Worm (Caenorhabditis elegans) whole organism, L4 larva: ENCODE results near the gene VW02B12L.2.

Source experiments
- D1046.2 ChIP-seq: fragments of 200-800 bp; sonication (Bioruptor generic); IDR thresholded peaks from 2 replicates; pipeline ENCODE4 v1.3.6; 2022; ENCODE audit warnings: missing genetic modification characterization, missing compliant biosample characterization
- T26A8.4 ChIP-seq: fragments of 200-800 bp; sonication (Bioruptor generic); IDR thresholded peaks from 2 replicates; pipeline ENCODE4 v1.3.6; 2022; ENCODE audit warnings: missing genetic modification characterization, missing compliant biosample characterization
- Y5F2A.4 ChIP-seq: fragments of 200-800 bp; sonication (Bioruptor generic); optimal IDR thresholded peaks from 2 replicates; lab custom pipeline; 2018; ENCODE audit warnings: mild to moderate bottlenecking, missing genetic modification characterization, missing compliant biosample characterization
- Y75B8A.6 ChIP-seq: fragments of 200-800 bp; sonication (Bioruptor generic); IDR thresholded peaks from 2 replicates; pipeline ENCODE4 v1.3.6; 2022; ENCODE audit warnings: missing genetic modification reagents, missing genetic modification characterization, missing compliant biosample characterization
- aha-1 ChIP-seq: fragments of 150-350 bp; peaks from one replicate; lab custom pipeline; 2014; ENCODE audit warnings: missing biosample characterization, missing genetic modification characterization
- ceh-32 ChIP-seq: sonication (generic microtip); optimal IDR thresholded peaks from 2 replicates; lab custom pipeline; 2016; ENCODE audit warnings: mild to moderate bottlenecking, missing genetic modification characterization, missing compliant biosample characterization; ENCODE audit not compliant: poor library complexity
- cey-2 ChIP-seq: sonication (generic microtip); optimal IDR thresholded peaks from 3 replicates; lab custom pipeline; 2017; ENCODE audit warnings: missing genetic modification characterization, mild to moderate bottlenecking, missing compliant biosample characterization, antibody characterized with exemption, borderline replicate concordance; ENCODE audit not compliant: insufficient read depth
- daf-16 ChIP-seq, 3 experiments: sonication (generic microtip); optimal IDR thresholded peaks; 2 replicates each; lab custom pipeline; 2016 to 2017; ENCODE audit warnings: missing genetic modification characterization in 3 of 3, missing genetic modification reagents in 3 of 3, mild to moderate bottlenecking in 2 of 3, missing compliant biosample characterization in 2 of 3, missing biosample characterization in 1 of 3, moderate library complexity in 1 of 3
- daf-19 ChIP-seq: fragments of 200-800 bp; sonication (Bioruptor generic); conservative IDR thresholded peaks from 2 replicates; pipeline ENCODE4 v1.3.6; 2022; ENCODE audit warnings: missing genetic modification characterization, missing compliant biosample characterization
- dmd-6 ChIP-seq: fragments of 200-800 bp; sonication (Bioruptor generic); IDR thresholded peaks from 2 replicates; pipeline ENCODE4 v1.3.6; 2022; ENCODE audit warnings: missing genetic modification reagents, missing genetic modification characterization, missing compliant biosample characterization
- dmd-9 ChIP-seq: fragments of 200-800 bp; sonication (Bioruptor generic); IDR thresholded peaks from 2 replicates; pipeline ENCODE4 v1.3.6; 2022; ENCODE audit warnings: missing genetic modification reagents, missing genetic modification characterization, missing compliant biosample characterization
- dpl-1 ChIP-seq: fragments of 150-350 bp; optimal IDR thresholded peaks from 2 replicates; lab custom pipeline; 2014; ENCODE audit warnings: missing biosample characterization, missing genetic modification reagents, missing genetic modification characterization
- dve-1 ChIP-seq: sonication (generic microtip); optimal IDR thresholded peaks from 2 replicates; lab custom pipeline; 2017; ENCODE audit warnings: antibody characterized with exemption, mild to moderate bottlenecking, missing genetic modification characterization, missing compliant biosample characterization; ENCODE audit not compliant: insufficient read depth
- egl-43 ChIP-seq: fragments of 200-800 bp; sonication (Bioruptor generic); IDR thresholded peaks from 2 replicates; pipeline ENCODE4 v1.3.6; 2022; ENCODE audit warnings: missing genetic modification reagents, missing genetic modification characterization, missing compliant biosample characterization
- hlh-11 ChIP-seq: fragments of 200-800 bp; sonication (Bioruptor generic); optimal IDR thresholded peaks from 2 replicates; lab custom pipeline; 2018; ENCODE audit warnings: mild to moderate bottlenecking, missing genetic modification characterization, missing compliant biosample characterization
- lim-7 ChIP-seq: fragments of 200-800 bp; sonication (Bioruptor generic); IDR thresholded peaks from 2 replicates; pipeline ENCODE4 v1.3.6; 2022; ENCODE audit warnings: missing genetic modification characterization, missing compliant biosample characterization
- lin-13 ChIP-seq: fragments of 150-350 bp; optimal IDR thresholded peaks from 2 replicates; lab custom pipeline; 2014; ENCODE audit warnings: missing biosample characterization, missing genetic modification reagents, missing genetic modification characterization
- lin-15B ChIP-seq: fragments of 150-350 bp; sonication (generic microtip); optimal IDR thresholded peaks from 3 replicates; lab custom pipeline; 2014; ENCODE audit warnings: missing biosample characterization, missing genetic modification characterization
- lin-39 ChIP-seq: fragments of 150-350 bp; optimal IDR thresholded peaks from 2 replicates; lab custom pipeline; 2014; ENCODE audit warnings: missing biosample characterization, missing genetic modification reagents, missing genetic modification characterization
- lsy-2 ChIP-seq, 2 experiments: fragments of 150-350 bp in 1 of 2; sonication (generic microtip) in 1 of 2; optimal IDR thresholded peaks; 2 replicates each; lab custom pipeline; 2014 to 2017; ENCODE audit warnings: missing biosample characterization in 2 of 2, missing genetic modification characterization in 2 of 2
- madf-9 ChIP-seq: fragments of 200-800 bp; sonication (Bioruptor generic); conservative IDR thresholded peaks from 2 replicates; pipeline ENCODE4 v1.3.6; 2022; ENCODE audit warnings: missing genetic modification reagents, missing genetic modification characterization, missing compliant biosample characterization
- mdl-1 ChIP-seq, 2 experiments: fragments of 150-350 bp in 1 of 2; sonication (generic microtip) in 1 of 2; optimal IDR thresholded peaks; 2 replicates each; lab custom pipeline; 2014 to 2017; ENCODE audit warnings: missing biosample characterization in 2 of 2, missing genetic modification characterization in 2 of 2
- nhr-28 ChIP-seq: fragments of 150-350 bp; optimal IDR thresholded peaks from 2 replicates; lab custom pipeline; 2014; ENCODE audit warnings: missing biosample characterization, missing genetic modification characterization
- nhr-41 ChIP-seq: fragments of 200-800 bp; sonication (Bioruptor generic); IDR thresholded peaks from 2 replicates; pipeline ENCODE4 v1.3.6; 2022; ENCODE audit warnings: missing genetic modification reagents, missing genetic modification characterization, missing compliant biosample characterization
- nhr-77 ChIP-seq: fragments of 150-350 bp; optimal IDR thresholded peaks from 2 replicates; lab custom pipeline; 2014; ENCODE audit warnings: missing biosample characterization, missing genetic modification characterization
- pqm-1 ChIP-seq: sonication (generic microtip); optimal IDR thresholded peaks from 2 replicates; lab custom pipeline; 2017; ENCODE audit warnings: missing biosample characterization, missing genetic modification characterization
- rbr-2 ChIP-seq: sonication (generic microtip); optimal IDR thresholded peaks from 2 replicates; lab custom pipeline; 2016; ENCODE audit warnings: missing genotype, missing genetic modification characterization, missing compliant biosample characterization
- snpc-1.2 ChIP-seq: fragments of 200-800 bp; sonication (Bioruptor generic); IDR thresholded peaks from 2 replicates; pipeline ENCODE4 v1.3.6; 2022; ENCODE audit warnings: missing genetic modification reagents, missing genetic modification characterization, missing compliant biosample characterization
- spr-1 ChIP-seq: sonication (generic microtip); optimal IDR thresholded peaks from 2 replicates; lab custom pipeline; 2016; ENCODE audit warnings: mild to moderate bottlenecking, missing genetic modification characterization, missing compliant biosample characterization
- spr-3 ChIP-seq: fragments of 200-800 bp; sonication (Bioruptor generic); optimal IDR thresholded peaks from 2 replicates; lab custom pipeline; 2018; ENCODE audit warnings: mild to moderate bottlenecking, missing genetic modification characterization, missing compliant biosample characterization
- zfp-2 ChIP-seq: sonication (generic microtip); optimal IDR thresholded peaks from 2 replicates; lab custom pipeline; 2016; ENCODE audit warnings: mild to moderate bottlenecking, missing genetic modification characterization, missing compliant biosample characterization
- ztf-7 ChIP-seq: fragments of 150-350 bp; optimal IDR thresholded peaks from 2 replicates; lab custom pipeline; 2014; ENCODE audit warnings: missing biosample characterization, missing genetic modification characterization

Gene VW02B12L.2

ce11 chrII:11431584-11431983 lies 8.5 kb downstream of the VW02B12L.2 start, which contains the start of gene C05D12.4:
Gene C05D12.4, plus strand, starts transcription at chrII:11431884.
- TF ChIP-seq spr-3 (GFP tag; lab: Kevin White, UChicago): no peak
- peak; percentile 3 for TF ChIP-seq aha-1 (tag; lab: Kevin White, UChicago)
- TF ChIP-seq lin-15B (tag; lab: Kevin White, UChicago): no peak

ce11 chrII:11428599-11428998 lies 11.5 kb downstream of the VW02B12L.2 start:
- TF ChIP-seq dmd-6 (GFP tag; lab: Robert Waterston, UW) (peak; percentile 52), nhr-28 (tag; lab: Kevin White, UChicago) (peak; percentile 46), rbr-2 (tag; lab: Kevin White, UChicago) (no peak), hlh-11 (tag; lab: Kevin White, UChicago) (peak; percentile 5), lin-39 (no peak), pqm-1 (tag; lab: Kevin White, UChicago) (peak; percentile 46)

ce11 chrII:11427322-11427721 lies 12.8 kb downstream of the VW02B12L.2 start:
- no peak for TF ChIP-seq ceh-32 (tag; lab: Kevin White, UChicago)
- peak; percentile 14 for TF ChIP-seq hlh-11 (tag; lab: Kevin White, UChicago)
- peak; percentile 9 for TF ChIP-seq aha-1 (tag; lab: Kevin White, UChicago)
- no peak for TF ChIP-seq T26A8.4 (GFP tag; lab: Robert Waterston, UW)
- TF ChIP-seq dmd-6 (GFP tag; lab: Robert Waterston, UW): peak; percentile 90

ce11 chrII:11424579-11425316 lies 15.4 kb downstream of the VW02B12L.2 start, which contains the start of gene C05D12.3:
Gene C05D12.3, plus strand, starts transcription at chrII:11425266.
- TF ChIP-seq dmd-6 (GFP tag; lab: Robert Waterston, UW): peak; percentile 28; the same call in 1 of the 2 replicates
- TF ChIP-seq daf-19 (GFP tag; lab: Robert Waterston, UW): no peak
- peak; percentile 54 for TF ChIP-seq nhr-28 (tag; lab: Kevin White, UChicago)
- no peak for TF ChIP-seq lin-15B (tag; lab: Kevin White, UChicago)
- TF ChIP-seq snpc-1.2: no peak
- no peak for TF ChIP-seq madf-9 (GFP tag; lab: Robert Waterston, UW)
- no peak for TF ChIP-seq daf-16 (GFP tag; optimal IDR thresholded peaks at IDR 0.05; lab: Kevin White, UChicago)
- TF ChIP-seq daf-16 (tag; optimal IDR thresholded peaks at IDR 0.05; lab: Kevin White, UChicago): peak; percentile 24
- peak; percentile 79 for TF ChIP-seq pqm-1 (tag; lab: Kevin White, UChicago)
- peak; percentile 47 for TF ChIP-seq dve-1 (tag; lab: Kevin White, UChicago)

- TF ChIP-seq dmd-6 (GFP tag; lab: Robert Waterston, UW) (no peak), cey-2 (tag; lab: Kevin White, UChicago) (no peak), lsy-2 (tag; optimal IDR thresholded peaks at IDR 0.05; lab: Kevin White, UChicago) (no peak), lin-13 (GFP tag; lab: Kevin White, UChicago) (no peak), dpl-1 (no peak), nhr-41 (no peak), Y75B8A.6 (GFP tag; lab: Robert Waterston, UW) (no peak), lim-7 (no peak), nhr-28 (tag; lab: Kevin White, UChicago) (peak; percentile 47), pqm-1 (tag; lab: Kevin White, UChicago) (peak; percentile 75), D1046.2 (GFP tag; lab: Robert Waterston, UW) (no peak), Y5F2A.4 (GFP tag; lab: Kevin White, UChicago) (no peak)
Measured at ce11 chrII:11424032-11424431, 16.1 kb downstream of the VW02B12L.2 start.

- TF ChIP-seq mdl-1 (tag; optimal IDR thresholded peaks at IDR 0.05; lab: Kevin White, UChicago) (peak in 1 of 2 experiments; percentile 6), ztf-7 (tag; lab: Kevin White, UChicago) (no peak), lin-15B (tag; lab: Kevin White, UChicago) (no peak), daf-16 (GFP tag; optimal IDR thresholded peaks at IDR 0.05; lab: Kevin White, UChicago) (no peak), daf-16 (tag; optimal IDR thresholded peaks at IDR 0.05; lab: Kevin White, UChicago) (peak; percentile 72), dve-1 (tag; lab: Kevin White, UChicago) (peak; percentile 55), pqm-1 (tag; lab: Kevin White, UChicago) (peak; percentile 84), dmd-6 (GFP tag; lab: Robert Waterston, UW) (peak; percentile 64), hlh-11 (tag; lab: Kevin White, UChicago) (peak; percentile 44), egl-43 (GFP tag; lab: Robert Waterston, UW) (no peak), nhr-28 (tag; lab: Kevin White, UChicago) (peak; percentile 85), dmd-9 (no peak), spr-1 (tag; lab: Kevin White, UChicago) (no peak), zfp-2 (no peak), nhr-77 (tag; lab: Kevin White, UChicago) (peak; percentile 78)
- TF ChIP-seq, all 104 proteins: peak for 8
Measured at ce11 chrII:11418476-11418875, 21.7 kb downstream of the VW02B12L.2 start.
